Fruit fly (Drosophila melanogaster) whole organism, embryonic: Measurements from ENCODE around the gene Pep.

Experiments used
- Asciz ChIP-seq: fragments of 200-800 bp; sonication (Bioruptor generic); optimal IDR thresholded peaks from 2 replicates; lab custom pipeline; 2017; ENCODE audit warnings: missing biosample characterization, mild to moderate bottlenecking, missing genetic modification characterization, missing genetic modification reagents
- CG11085 ChIP-seq: fragments of 200-800 bp; sonication (Bioruptor generic); IDR thresholded peaks from 2 replicates; pipeline ENCODE4 v1.3.6; 2022; ENCODE audit warnings: missing biosample characterization, missing genetic modification characterization
- CG11247 ChIP-seq: fragments of 200-800 bp; sonication (Bioruptor generic); IDR thresholded peaks from 2 replicates; pipeline ENCODE4 v1.3.6; 2022; ENCODE audit warnings: missing biosample characterization, missing genetic modification characterization
- CG11723 ChIP-seq: fragments of 200-800 bp; sonication (Bioruptor generic); optimal IDR thresholded peaks from 2 replicates; lab custom pipeline; 2017; ENCODE audit warnings: missing biosample characterization, mild to moderate bottlenecking, missing genetic modification characterization
- CG12391 ChIP-seq: fragments of 200-800 bp; sonication (Bioruptor generic); optimal IDR thresholded peaks from 3 replicates; lab custom pipeline; 2018; ENCODE audit warnings: missing biosample characterization, mild to moderate bottlenecking, missing genetic modification characterization, moderate library complexity
- CG12744 ChIP-seq: fragments of 200-800 bp; sonication (Bioruptor generic); optimal IDR thresholded peaks from 2 replicates; lab custom pipeline; 2016; ENCODE audit warnings: missing biosample characterization, missing genetic modification characterization
- CG14014 ChIP-seq: fragments of 200-800 bp; sonication (Bioruptor generic); IDR thresholded peaks from 2 replicates; pipeline ENCODE4 v1.3.6; 2022; ENCODE audit warnings: missing biosample characterization, missing genetic modification characterization
- CG15601 ChIP-seq: fragments of 200-800 bp; sonication (Bioruptor generic); optimal IDR thresholded peaks from 3 replicates; lab custom pipeline; 2019; ENCODE audit warnings: missing biosample characterization, mild to moderate bottlenecking, missing genetic modification characterization, moderate library complexity
- CG17912 ChIP-seq: fragments of 200-800 bp; sonication (Bioruptor generic); optimal IDR thresholded peaks from 2 replicates; lab custom pipeline; 2018; ENCODE audit warnings: missing biosample characterization, mild to moderate bottlenecking, missing genetic modification characterization
- CG18619 ChIP-seq: fragments of 200-800 bp; sonication (Bioruptor generic); optimal IDR thresholded peaks from 3 replicates; lab custom pipeline; 2017; ENCODE audit warnings: missing biosample characterization, mild to moderate bottlenecking, missing genetic modification characterization
- CG30431 ChIP-seq: fragments of 200-800 bp; sonication (Bioruptor generic); optimal IDR thresholded peaks from 2 replicates; lab custom pipeline; 2017; ENCODE audit warnings: missing biosample characterization, missing genetic modification characterization
- CG3726 ChIP-seq: fragments of 200-800 bp; sonication (Bioruptor generic); IDR thresholded peaks from 3 replicates; pipeline ENCODE4, ENCODE4 v1.3.6; 2022; ENCODE audit warnings: missing biosample characterization, missing genetic modification characterization
- CG4617 ChIP-seq: fragments of 200-800 bp; sonication (Bioruptor generic); optimal IDR thresholded peaks from 3 replicates; lab custom pipeline; 2016; ENCODE audit warnings: missing biosample characterization, missing genetic modification characterization, borderline replicate concordance
- CG5180 ChIP-seq: fragments of 200-800 bp; sonication (Bioruptor generic); optimal IDR thresholded peaks from 3 replicates; lab custom pipeline; 2017; ENCODE audit warnings: missing biosample characterization, missing genetic modification characterization, mild to moderate bottlenecking, moderate library complexity, missing genetic modification reagents
- CG6813 ChIP-seq: fragments of 200-800 bp; sonication (Bioruptor generic); optimal IDR thresholded peaks from 2 replicates; lab custom pipeline; 2017; ENCODE audit warnings: missing biosample characterization, missing genetic modification characterization, mild to moderate bottlenecking, moderate library complexity, missing genetic modification reagents
- CG7372 ChIP-seq: fragments of 200-800 bp; sonication (Bioruptor generic); IDR thresholded peaks from 2 replicates; pipeline ENCODE4 v1.3.6; 2022; ENCODE audit warnings: missing biosample characterization, missing genetic modification characterization
- CG7839 ChIP-seq: fragments of 200-800 bp; sonication (Bioruptor generic); optimal IDR thresholded peaks from 3 replicates; lab custom pipeline; 2018; ENCODE audit warnings: missing biosample characterization, mild to moderate bottlenecking, missing genetic modification characterization, moderate library complexity
- CG7963 ChIP-seq: fragments of 200-800 bp; sonication (Bioruptor generic); IDR thresholded peaks from 3 replicates; pipeline ENCODE4 v1.3.6; 2022; ENCODE audit warnings: missing biosample characterization, missing genetic modification characterization; ENCODE audit not compliant: partially characterized antibody
- CG8281 ChIP-seq: fragments of 200-800 bp; sonication (Bioruptor generic); optimal IDR thresholded peaks from 2 replicates; lab custom pipeline; 2018; ENCODE audit warnings: missing biosample characterization, mild to moderate bottlenecking, missing genetic modification characterization, moderate library complexity
- Ets65A ChIP-seq: fragments of 200-800 bp; sonication (Bioruptor generic); peaks from one replicate; lab custom pipeline; 2016; ENCODE audit warnings: missing biosample characterization, missing genetic modification characterization
- Hey ChIP-seq: fragments of 200-800 bp; sonication (Bioruptor generic); optimal IDR thresholded peaks from 3 replicates; lab custom pipeline; 2018; ENCODE audit warnings: missing biosample characterization, mild to moderate bottlenecking, missing genetic modification characterization
- NC2β ChIP-seq: fragments of 200-800 bp; sonication (Bioruptor generic); optimal IDR thresholded peaks from 2 replicates; lab custom pipeline; 2016; ENCODE audit warnings: missing biosample characterization, missing genetic modification characterization
- Opbp ChIP-seq: fragments of 200-800 bp; sonication (Bioruptor generic); IDR thresholded peaks from 3 replicates; pipeline ENCODE4 v1.3.6; 2022; ENCODE audit warnings: missing biosample characterization, missing genetic modification characterization; ENCODE audit not compliant: partially characterized antibody
- Ravus ChIP-seq: fragments of 200-800 bp; sonication (Bioruptor generic); IDR thresholded peaks from 2 replicates; pipeline ENCODE4 v1.3.6; 2022; ENCODE audit warnings: missing biosample characterization, missing genetic modification characterization
- Rfx ChIP-seq: fragments of 200-800 bp; sonication (Bioruptor generic); IDR thresholded peaks from 2 replicates; pipeline ENCODE4 v1.3.6; 2022; ENCODE audit warnings: missing biosample characterization, missing genetic modification characterization
- Sox100B ChIP-seq: fragments of 200-800 bp; sonication (Bioruptor generic); optimal IDR thresholded peaks from 3 replicates; lab custom pipeline; 2018; ENCODE audit warnings: missing biosample characterization, mild to moderate bottlenecking, missing genetic modification characterization
- Vsx1 ChIP-seq: fragments of 200-800 bp; sonication (Bioruptor generic); optimal IDR thresholded peaks from 2 replicates; lab custom pipeline; 2017; ENCODE audit warnings: missing biosample characterization, mild to moderate bottlenecking, missing genetic modification characterization, missing genetic modification reagents
- abd-A ChIP-seq: fragments of 200-800 bp; sonication (Bioruptor generic); optimal IDR thresholded peaks from 3 replicates; lab custom pipeline; 2019; ENCODE audit warnings: missing biosample characterization, mild to moderate bottlenecking, missing genetic modification characterization, moderate library complexity
- amos ChIP-seq: fragments of 200-800 bp; sonication (Bioruptor generic); IDR thresholded peaks from 2 replicates; pipeline ENCODE4 v1.3.6; 2022; ENCODE audit warnings: missing biosample characterization, missing genetic modification characterization; ENCODE audit not compliant: partially characterized antibody
- caup ChIP-seq: fragments of 200-800 bp; sonication (Bioruptor generic); optimal IDR thresholded peaks from 3 replicates; lab custom pipeline; 2017; ENCODE audit warnings: missing biosample characterization, mild to moderate bottlenecking, missing genetic modification characterization, moderate library complexity; ENCODE audit not compliant: severe bottlenecking
- chif ChIP-seq, 2 experiments: fragments of 200-800 bp; sonication (Bioruptor generic); optimal IDR thresholded peaks; 3 replicates each; lab custom pipeline; 2016; ENCODE audit warnings: missing biosample characterization in 2 of 2, missing genetic modification characterization in 2 of 2
- chinmo ChIP-seq: fragments of 200-800 bp; sonication (Bioruptor generic); IDR thresholded peaks from 4 replicates; pipeline ENCODE4 v1.3.6; 2022; ENCODE audit warnings: missing biosample characterization, missing genetic modification characterization; ENCODE audit not compliant: partially characterized antibody
- her ChIP-seq: fragments of 200-800 bp; sonication (Bioruptor generic); optimal IDR thresholded peaks from 2 replicates; lab custom pipeline; 2016; ENCODE audit warnings: missing biosample characterization, missing genetic modification characterization
- hkb ChIP-seq, 2 experiments: fragments of 200-800 bp in 1 of 2; fragments of >200 bp in 1 of 2; sonication (Bioruptor generic) in 1 of 2; IDR thresholded peaks in 1 of 2; optimal IDR thresholded peaks in 1 of 2; 2 replicates each; pipeline versions ENCODE4 v1.3.6 to Lab custom; 2017 to 2022; ENCODE audit warnings: missing biosample characterization in 1 of 2, missing genetic modification characterization in 1 of 2
- hth ChIP-seq: fragments of >200 bp; optimal IDR thresholded peaks from 2 replicates; lab custom pipeline; 2017; ENCODE audit warnings: inconsistent platforms
- odd ChIP-seq: fragments of 200-800 bp; sonication (Bioruptor generic); optimal IDR thresholded peaks from 2 replicates; lab custom pipeline; 2017; ENCODE audit warnings: missing biosample characterization, mild to moderate bottlenecking, missing genetic modification characterization
- p53 ChIP-seq: fragments of 200-800 bp; sonication (Bioruptor generic); optimal IDR thresholded peaks from 2 replicates; lab custom pipeline; 2016; ENCODE audit warnings: missing biosample characterization, missing genetic modification characterization
- pzg ChIP-seq: fragments of 200-800 bp; sonication (Bioruptor generic); optimal IDR thresholded peaks from 3 replicates; lab custom pipeline; 2018; ENCODE audit warnings: missing biosample characterization, mild to moderate bottlenecking, missing genetic modification characterization, moderate library complexity
- sc ChIP-seq, 3 experiments: fragments of >200 bp in 2 of 3; fragments of 200-800 bp in 1 of 3; sonication (Bioruptor generic) in 1 of 3; optimal IDR thresholded peaks; 2 replicates in 2 of 3; 3 replicates in 1 of 3; lab custom pipeline; 2017; ENCODE audit warnings: mild to moderate bottlenecking in 1 of 3, missing biosample characterization in 1 of 3, missing genetic modification characterization in 1 of 3, missing genetic modification reagents in 1 of 3
- shn ChIP-seq: fragments of 200-800 bp; sonication (Bioruptor generic); optimal IDR thresholded peaks from 3 replicates; lab custom pipeline; 2016; ENCODE audit warnings: missing biosample characterization, missing genetic modification characterization
- sna ChIP-seq: fragments of 200-800 bp; sonication (Bioruptor generic); IDR thresholded peaks from 2 replicates; pipeline ENCODE4 v1.3.6; 2022; ENCODE audit warnings: missing biosample characterization, missing genetic modification characterization; ENCODE audit not compliant: partially characterized antibody
- sob ChIP-seq: fragments of 200-800 bp; sonication (Bioruptor generic); IDR thresholded peaks from 2 replicates; pipeline ENCODE4 v1.3.6; 2022; ENCODE audit warnings: missing biosample characterization, missing genetic modification characterization
- wdn ChIP-seq: fragments of 200-800 bp; sonication (Bioruptor generic); IDR thresholded peaks from 2 replicates; pipeline ENCODE4 v1.3.6; 2022; ENCODE audit warnings: missing biosample characterization, missing genetic modification characterization
- wek ChIP-seq: fragments of 200-800 bp; sonication (Bioruptor generic); optimal IDR thresholded peaks from 3 replicates; lab custom pipeline; 2018; ENCODE audit warnings: missing biosample characterization, mild to moderate bottlenecking, missing genetic modification characterization, moderate library complexity
- wor ChIP-seq: fragments of 200-800 bp; sonication (Bioruptor generic); IDR thresholded peaks from 2 replicates; pipeline ENCODE4 v1.3.6; 2022; ENCODE audit warnings: missing biosample characterization, missing genetic modification characterization

Pep gene

dm6 chr3L:17653701-17654667 is 9.1 kb upstream of the Pep start, which contains the start of the genes Krn, Ndfip and CG7484 (continued):
- TF ChIP-seq CG5180 (peak; percentile 37), p53 (GFP tag; lab: Kevin White, UChicago) (peak; percentile 65), hkb (optimal IDR thresholded peaks at IDR 0.05; lab: Kevin White, UChicago) (no peak), hkb (GFP tag; IDR thresholded peaks at IDR 0.05; lab: Robert Waterston, UW) (peak; percentile 71), CG4617 (GFP tag; lab: Kevin White, UChicago) (peak; percentile 56), CG7372 (GFP tag; lab: Robert Waterston, UW) (peak; percentile 87), Hey (tag; lab: Kevin White, UChicago) (peak; percentile 34), sob (GFP tag; lab: Robert Waterston, UW) (peak; percentile 91), CG15601 (tag; lab: Kevin White, UChicago) (peak; percentile 89), Vsx1 (GFP tag; lab: Kevin White, UChicago) (peak; percentile 43), CG30431 (peak; percentile 69), wor (peak; percentile 62), wek (GFP tag; lab: Kevin White, UChicago) (peak; percentile 96), Opbp (peak; percentile 94; the same call in 2 of the 3 replicates), CG18619 (GFP tag; lab: Kevin White, UChicago) (peak; percentile 79), NC2β (GFP tag; lab: Kevin White, UChicago) (peak; percentile 32), Ravus (GFP tag; lab: Robert Waterston, UW) (peak; percentile 26), her (GFP tag; lab: Kevin White, UChicago) (peak; percentile 60), amos (GFP tag; lab: Robert Waterston, UW) (peak; percentile 94), CG11247 (GFP tag; lab: Robert Waterston, UW) (peak; percentile 87), CG12744 (GFP tag; lab: Kevin White, UChicago) (peak; percentile 65), CG12391 (tag; lab: Kevin White, UChicago) (peak; percentile 96), caup (GFP tag; lab: Kevin White, UChicago) (peak; percentile 79), CG14014 (peak; percentile 82), Asciz (GFP tag; lab: Kevin White, UChicago) (peak; percentile 26), CG7839 (tag; lab: Kevin White, UChicago) (peak; percentile 90), chinmo (peak; percentile 87; the same call in 3 of the 4 replicates), Ets65A (GFP tag; lab: Kevin White, UChicago) (peak; percentile 98), chif (GFP tag; optimal IDR thresholded peaks at IDR 0.05; lab: Kevin White, UChicago) (peak; percentile 54 to 76), Sox100B (GFP tag; lab: Kevin White, UChicago) (peak; percentile 84), CG7963 (GFP tag; lab: Robert Waterston, UW) (peak; percentile 87), hth (lab: Kevin White, UChicago) (no peak), sc (optimal IDR thresholded peaks at IDR 0.05; lab: Kevin White, UChicago) (no peak), sc (GFP tag; optimal IDR thresholded peaks at IDR 0.05; lab: Kevin White, UChicago) (peak; percentile 55), CG8281 (tag; lab: Kevin White, UChicago) (peak; percentile 58), wdn (GFP tag; lab: Robert Waterston, UW) (peak; percentile 73), Rfx (GFP tag; lab: Robert Waterston, UW) (peak; percentile 93), pzg (GFP tag; lab: Kevin White, UChicago) (peak; percentile 76), CG11085 (peak; percentile 83), CG11723 (GFP tag; lab: Kevin White, UChicago) (peak; percentile 65), CG3726 (GFP tag; lab: Robert Waterston, UW) (0 out of 3 replicates have a peak, but pooled peaks have one; percentile 63), sna (GFP tag; lab: Robert Waterston, UW) (peak; percentile 99), CG6813 (GFP tag; lab: Kevin White, UChicago) (peak; percentile 8), abd-A (tag; lab: Kevin White, UChicago) (peak; percentile 86), odd (GFP tag; lab: Kevin White, UChicago) (peak; percentile 38), shn (peak; percentile 72), CG17912 (GFP tag; lab: Kevin White, UChicago) (peak; percentile 49)
